Worm (Caenorhabditis elegans): Measurements from ENCODE around the gene nhr-246.

The nhr-246 gene

ce11 chrV:15337405-15337804 lies 21.1 kb downstream of the nhr-246 start, which contains the start of gene wrt-7:
Gene wrt-7, minus strand, starts transcription at chrV:15337505.
- TF ChIP-seq nhr-67 (tag; optimal IDR thresholded peaks at IDR 0.05), result no peak
- TF ChIP-seq snpc-4 (tag; optimal IDR thresholded peaks at IDR 0.05), result no peak
- TF ChIP-seq ceh-16 (tag; optimal IDR thresholded peaks at IDR 0.05), result no peak
- no peak for TF ChIP-seq nfya-1 (tag; optimal IDR thresholded peaks at IDR 0.05; ENCODE audit: insufficient read depth)
- no peak for TF ChIP-seq ceh-82 (tag; optimal IDR thresholded peaks at IDR 0.05)
- TF ChIP-seq mdl-1 (tag; optimal IDR thresholded peaks at IDR 0.05), result no peak
- no peak for TF ChIP-seq eor-1 (tag; optimal IDR thresholded peaks at IDR 0.05)
- TF ChIP-seq skn-1 (tag; optimal IDR thresholded peaks at IDR 0.05), result no peak
- no peak for TF ChIP-seq fkh-10 (GFP tag; optimal IDR thresholded peaks at IDR 0.05)
- no peak for TF ChIP-seq lin-15B (tag; optimal IDR thresholded peaks at IDR 0.05)
- TF ChIP-seq elt-3 (tag; optimal IDR thresholded peaks at IDR 0.05), result no peak

- TF ChIP-seq R02D3.7 (tag; optimal IDR thresholded peaks at IDR 0.05) (no peak), skn-1 (tag; optimal IDR thresholded peaks at IDR 0.05) (no peak), snpc-4 (tag; optimal IDR thresholded peaks at IDR 0.05) (no peak), ZK546.5 (tag; optimal IDR thresholded peaks at IDR 0.05) (no peak), jun-1 (tag; optimal IDR thresholded peaks at IDR 0.05) (no peak), aly-2 (tag; optimal IDR thresholded peaks at IDR 0.05) (no peak), nhr-67 (tag; optimal IDR thresholded peaks at IDR 0.05) (no peak), nhr-76 (tag; optimal IDR thresholded peaks at IDR 0.05) (no peak), sea-2 (GFP tag; optimal IDR thresholded peaks at IDR 0.05) (no peak), hmg-11 (tag; optimal IDR thresholded peaks at IDR 0.05) (no peak), tbx-2 (tag; optimal IDR thresholded peaks at IDR 0.05) (no peak), lin-15B (tag; optimal IDR thresholded peaks at IDR 0.05) (no peak), unc-39 (tag; optimal IDR thresholded peaks at IDR 0.05) (no peak), nhr-28 (tag; optimal IDR thresholded peaks at IDR 0.05) (no peak), ceh-82 (tag; optimal IDR thresholded peaks at IDR 0.05) (no peak), mml-1 (tag; optimal IDR thresholded peaks at IDR 0.05) (no peak), nhr-25 (tag; optimal IDR thresholded peaks at IDR 0.05) (no peak), lsy-12 (tag; optimal IDR thresholded peaks at IDR 0.05) (no peak)
Observed at ce11 chrV:15339363-15339762, 23.1 kb downstream of the nhr-246 start, which contains the start of gene clec-228. Gene clec-228, minus strand, starts transcription at chrV:15339463.

ce11 chrV:15341404-15341803 lies 25.1 kb downstream of the nhr-246 start, which contains the start of gene clec-229:
Gene clec-229, minus strand, starts transcription at chrV:15341504.
- TF ChIP-seq elt-2 (tag; optimal IDR thresholded peaks at IDR 0.05), result no peak
- no peak for TF ChIP-seq nhr-77 (tag; optimal IDR thresholded peaks at IDR 0.05)
- no peak for TF ChIP-seq nhr-43 (tag; optimal IDR thresholded peaks at IDR 0.05; ENCODE audit: poor library complexity, severe bottlenecking)
- TF ChIP-seq unc-39 (tag; optimal IDR thresholded peaks at IDR 0.05), result no peak
- no peak for TF ChIP-seq nhr-12 (tag; optimal IDR thresholded peaks at IDR 0.05)
- TF ChIP-seq nfya-1 (tag; optimal IDR thresholded peaks at IDR 0.05; ENCODE audit: insufficient read depth), result no peak
- TF ChIP-seq snpc-4 (tag; optimal IDR thresholded peaks at IDR 0.05), result no peak
- no peak for TF ChIP-seq daf-12 (tag; optimal IDR thresholded peaks at IDR 0.05)
- no peak for TF ChIP-seq tbx-2 (tag; optimal IDR thresholded peaks at IDR 0.05)
- TF ChIP-seq unc-62 (GFP tag; optimal IDR thresholded peaks at IDR 0.05), result no peak
- no peak for TF ChIP-seq jun-1 (tag; optimal IDR thresholded peaks at IDR 0.05)
- no peak for TF ChIP-seq pqm-1 (tag; optimal IDR thresholded peaks at IDR 0.05)
- no peak for TF ChIP-seq elt-1 (tag; optimal IDR thresholded peaks at IDR 0.05)
- TF ChIP-seq nhr-11 (tag; optimal IDR thresholded peaks at IDR 0.05), result no peak
- TF ChIP-seq R02D3.7 (tag; optimal IDR thresholded peaks at IDR 0.05), result no peak
- no peak for TF ChIP-seq ceh-16 (tag; optimal IDR thresholded peaks at IDR 0.05)
- no peak for TF ChIP-seq egl-27 (tag; optimal IDR thresholded peaks at IDR 0.05)

- no peak for TF ChIP-seq fkh-10 (GFP tag; optimal IDR thresholded peaks at IDR 0.05)
- no peak for TF ChIP-seq ztf-11 (tag; optimal IDR thresholded peaks at IDR 0.05)
- no peak for TF ChIP-seq unc-62 (GFP tag; optimal IDR thresholded peaks at IDR 0.05)
- no peak for TF ChIP-seq sea-2 (GFP tag; optimal IDR thresholded peaks at IDR 0.05)
- no peak for TF ChIP-seq nhr-237 (tag; optimal IDR thresholded peaks at IDR 0.05)
- TF ChIP-seq daf-12 (tag; optimal IDR thresholded peaks at IDR 0.05), result no peak
- no peak for TF ChIP-seq zag-1 (tag; optimal IDR thresholded peaks at IDR 0.05)
- TF ChIP-seq pqm-1 (tag; optimal IDR thresholded peaks at IDR 0.05), result no peak
- no peak for TF ChIP-seq nhr-77 (tag; optimal IDR thresholded peaks at IDR 0.05)
- TF ChIP-seq ceh-82 (tag; optimal IDR thresholded peaks at IDR 0.05), result no peak
- TF ChIP-seq skn-1 (tag; optimal IDR thresholded peaks at IDR 0.05), result no peak
- no peak for TF ChIP-seq egl-5 (tag; optimal IDR thresholded peaks at IDR 0.05)
- no peak for TF ChIP-seq lsy-12 (tag; optimal IDR thresholded peaks at IDR 0.05)
- TF ChIP-seq ceh-28 (tag; optimal IDR thresholded peaks at IDR 0.05), result no peak
- TF ChIP-seq nhr-28 (tag; optimal IDR thresholded peaks at IDR 0.05), result no peak
- TF ChIP-seq elt-3 (tag; optimal IDR thresholded peaks at IDR 0.05), result no peak
Observed at ce11 chrV:15344481-15344880, 28.2 kb downstream of the nhr-246 start, which contains the start of gene wrt-8. Gene wrt-8, minus strand, starts transcription at chrV:15344581.

Measured in whole organism, L3 larva.